Worm (Caenorhabditis elegans) whole organism, L4 larva: ENCODE data around the gene srg-61.

ENCODE experiments used
- D1046.2 ChIP-seq: fragments of 200-800 bp; sonication (Bioruptor generic); IDR thresholded peaks from 2 replicates; pipeline ENCODE4 v1.3.6; 2022; ENCODE audit warnings: missing genetic modification characterization, missing compliant biosample characterization
- F10B5.3 ChIP-seq: sonication (generic microtip); optimal IDR thresholded peaks from 2 replicates; lab custom pipeline; 2016; ENCODE audit warnings: mild to moderate bottlenecking, missing genetic modification characterization, missing compliant biosample characterization
- F49E8.2 ChIP-seq: sonication (generic microtip); optimal IDR thresholded peaks from 2 replicates; lab custom pipeline; 2016; ENCODE audit warnings: missing compliant biosample characterization, mild to moderate bottlenecking, missing genetic modification characterization, borderline replicate concordance
- T20F7.1 ChIP-seq: fragments of 200-800 bp; sonication (Bioruptor generic); optimal IDR thresholded peaks from 2 replicates; lab custom pipeline; 2018; ENCODE audit warnings: mild to moderate bottlenecking, missing genetic modification characterization, missing compliant biosample characterization
- Y48G9A.11 ChIP-seq: fragments of 200-800 bp; sonication (Bioruptor generic); IDR thresholded peaks from 2 replicates; pipeline ENCODE4 v1.3.6; 2022; ENCODE audit warnings: missing genetic modification reagents, missing genetic modification characterization, missing compliant biosample characterization
- attf-4 ChIP-seq: sonication (generic microtip); optimal IDR thresholded peaks from 3 replicates; lab custom pipeline; 2017; ENCODE audit warnings: missing biosample characterization, missing genetic modification characterization
- ceh-20 ChIP-seq: fragments of 200-800 bp; sonication (Bioruptor generic); IDR thresholded peaks from 2 replicates; pipeline ENCODE4 v1.3.6; 2022; ENCODE audit warnings: missing genetic modification reagents, missing genetic modification characterization, missing compliant biosample characterization
- ceh-62 ChIP-seq: sonication (generic microtip); optimal IDR thresholded peaks from 2 replicates; lab custom pipeline; 2017; ENCODE audit warnings: missing biosample characterization, missing genetic modification characterization
- ces-1 ChIP-seq: fragments of 150-350 bp; sonication (generic microtip); optimal IDR thresholded peaks from 4 replicates; lab custom pipeline; 2014; ENCODE audit warnings: missing biosample characterization, missing genetic modification reagents, missing genetic modification characterization
- daf-16 ChIP-seq, 3 experiments: sonication (generic microtip); optimal IDR thresholded peaks; 2 replicates each; lab custom pipeline; 2016 to 2017; ENCODE audit warnings: missing genetic modification characterization in 3 of 3, missing genetic modification reagents in 3 of 3, mild to moderate bottlenecking in 2 of 3, missing compliant biosample characterization in 2 of 3, missing biosample characterization in 1 of 3, moderate library complexity in 1 of 3
- dmd-6 ChIP-seq: fragments of 200-800 bp; sonication (Bioruptor generic); IDR thresholded peaks from 2 replicates; pipeline ENCODE4 v1.3.6; 2022; ENCODE audit warnings: missing genetic modification reagents, missing genetic modification characterization, missing compliant biosample characterization
- dpl-1 ChIP-seq: fragments of 150-350 bp; optimal IDR thresholded peaks from 2 replicates; lab custom pipeline; 2014; ENCODE audit warnings: missing biosample characterization, missing genetic modification reagents, missing genetic modification characterization
- gei-8 ChIP-seq: fragments of 200-800 bp; sonication (Bioruptor generic); optimal IDR thresholded peaks from 2 replicates; lab custom pipeline; 2018; ENCODE audit warnings: mild to moderate bottlenecking, missing genetic modification characterization, missing compliant biosample characterization
- hlh-11 ChIP-seq: fragments of 200-800 bp; sonication (Bioruptor generic); optimal IDR thresholded peaks from 2 replicates; lab custom pipeline; 2018; ENCODE audit warnings: mild to moderate bottlenecking, missing genetic modification characterization, missing compliant biosample characterization
- lin-13 ChIP-seq: fragments of 150-350 bp; optimal IDR thresholded peaks from 2 replicates; lab custom pipeline; 2014; ENCODE audit warnings: missing biosample characterization, missing genetic modification reagents, missing genetic modification characterization
- lin-39 ChIP-seq: fragments of 150-350 bp; optimal IDR thresholded peaks from 2 replicates; lab custom pipeline; 2014; ENCODE audit warnings: missing biosample characterization, missing genetic modification reagents, missing genetic modification characterization
- lir-3 ChIP-seq: sonication (generic microtip); optimal IDR thresholded peaks from 2 replicates; lab custom pipeline; 2016; ENCODE audit warnings: mild to moderate bottlenecking, missing genetic modification characterization, missing compliant biosample characterization
- lsy-2 ChIP-seq, 2 experiments: fragments of 150-350 bp in 1 of 2; sonication (generic microtip) in 1 of 2; optimal IDR thresholded peaks; 2 replicates each; lab custom pipeline; 2014 to 2017; ENCODE audit warnings: missing biosample characterization in 2 of 2, missing genetic modification characterization in 2 of 2
- mxl-3 ChIP-seq: fragments of 200-800 bp; sonication (Bioruptor generic); optimal IDR thresholded peaks from 2 replicates; lab custom pipeline; 2018; ENCODE audit warnings: mild to moderate bottlenecking, missing genetic modification characterization, missing compliant biosample characterization
- nhr-102 ChIP-seq: sonication (generic microtip); optimal IDR thresholded peaks from 2 replicates; lab custom pipeline; 2016; ENCODE audit warnings: mild to moderate bottlenecking, missing genetic modification characterization, moderate library complexity, missing compliant biosample characterization
- nhr-111 ChIP-seq: fragments of 200-800 bp; sonication (Bioruptor generic); optimal IDR thresholded peaks from 2 replicates; lab custom pipeline; 2018; ENCODE audit warnings: mild to moderate bottlenecking, missing genetic modification characterization, missing compliant biosample characterization
- nhr-28 ChIP-seq: fragments of 150-350 bp; optimal IDR thresholded peaks from 2 replicates; lab custom pipeline; 2014; ENCODE audit warnings: missing biosample characterization, missing genetic modification characterization
- nhr-76 ChIP-seq: fragments of 150-350 bp; optimal IDR thresholded peaks from 2 replicates; lab custom pipeline; 2014; ENCODE audit warnings: missing biosample characterization, missing genetic modification characterization
- nhr-77 ChIP-seq: fragments of 150-350 bp; optimal IDR thresholded peaks from 2 replicates; lab custom pipeline; 2014; ENCODE audit warnings: missing biosample characterization, missing genetic modification characterization
- php-3 ChIP-seq: fragments of 200-800 bp; sonication (Bioruptor generic); IDR thresholded peaks from 2 replicates; pipeline ENCODE4 v1.3.6; 2022; ENCODE audit warnings: missing genetic modification reagents, missing genetic modification characterization, missing compliant biosample characterization
- pqm-1 ChIP-seq: sonication (generic microtip); optimal IDR thresholded peaks from 2 replicates; lab custom pipeline; 2017; ENCODE audit warnings: missing biosample characterization, missing genetic modification characterization
- sdz-12 ChIP-seq: fragments of 200-800 bp; sonication (Bioruptor generic); optimal IDR thresholded peaks from 2 replicates; lab custom pipeline; 2018; ENCODE audit warnings: mild to moderate bottlenecking, missing genetic modification characterization, missing compliant biosample characterization
- set-16 ChIP-seq: fragments of 200-800 bp; sonication (Bioruptor generic); IDR thresholded peaks from 2 replicates; pipeline ENCODE4 v1.3.6; 2022; ENCODE audit warnings: missing genetic modification reagents, missing genetic modification characterization, missing compliant biosample characterization
- snpc-1.2 ChIP-seq: fragments of 200-800 bp; sonication (Bioruptor generic); IDR thresholded peaks from 2 replicates; pipeline ENCODE4 v1.3.6; 2022; ENCODE audit warnings: missing genetic modification reagents, missing genetic modification characterization, missing compliant biosample characterization
- vab-7 ChIP-seq: fragments of 200-800 bp; sonication (Bioruptor generic); IDR thresholded peaks from 2 replicates; pipeline ENCODE4 v1.3.6; 2022; ENCODE audit warnings: missing genetic modification reagents, missing genetic modification characterization, missing compliant biosample characterization
- zfp-2 ChIP-seq: sonication (generic microtip); optimal IDR thresholded peaks from 2 replicates; lab custom pipeline; 2016; ENCODE audit warnings: mild to moderate bottlenecking, missing genetic modification characterization, missing compliant biosample characterization
- zip-2 ChIP-seq: fragments of 150-350 bp; optimal IDR thresholded peaks from 2 replicates; lab custom pipeline; 2014; ENCODE audit warnings: missing biosample characterization, missing genetic modification characterization

srg-61 gene

ce11 chrV:2716933-2717332 is 23.2 kb downstream of the srg-61 start:
- TF ChIP-seq set-16 (GFP tag; lab: Robert Waterston, UW) (peak; percentile 80), lir-3 (tag; lab: Kevin White, UChicago) (no peak), nhr-77 (tag; lab: Kevin White, UChicago) (no peak), nhr-28 (tag; lab: Kevin White, UChicago) (no peak), D1046.2 (GFP tag; lab: Robert Waterston, UW) (no peak), pqm-1 (tag; lab: Kevin White, UChicago) (no peak)

- no peak for TF ChIP-seq F49E8.2 (tag; lab: Kevin White, UChicago)
- no peak for TF ChIP-seq zfp-2
- no peak for TF ChIP-seq lsy-2 (tag; optimal IDR thresholded peaks at IDR 0.05; lab: Kevin White, UChicago)
- TF ChIP-seq php-3 (GFP tag; lab: Robert Waterston, UW), result no peak
- no peak for TF ChIP-seq zip-2
- no peak for TF ChIP-seq ceh-20 (GFP tag; lab: Robert Waterston, UW)
- TF ChIP-seq pqm-1 (tag; lab: Kevin White, UChicago), result no peak
- TF ChIP-seq, all 104 proteins: peak for 0
These were observed 26.6 kb downstream of the srg-61 start, which contains the start of gene srt-28 for ce11 chrV:2713532-2713931. TSS of gene srt-28 (minus strand) at chrV:2713632.

- no peak for TF ChIP-seq ceh-62
- TF ChIP-seq hlh-11, result peak; percentile 52
- TF ChIP-seq nhr-28 (tag; lab: Kevin White, UChicago), result peak; percentile 57
- peak; percentile 45 for TF ChIP-seq nhr-77 (tag; lab: Kevin White, UChicago)
- TF ChIP-seq T20F7.1 (GFP tag; lab: Kevin White, UChicago), result no peak
- no peak for TF ChIP-seq lin-13 (GFP tag; lab: Kevin White, UChicago)
- peak; percentile 71 for TF ChIP-seq pqm-1 (tag; lab: Kevin White, UChicago)
- TF ChIP-seq mxl-3 (GFP tag; lab: Kevin White, UChicago), result peak; percentile 26
- TF ChIP-seq dmd-6 (GFP tag; lab: Robert Waterston, UW), result peak; percentile 74
- no peak for TF ChIP-seq nhr-111
- no peak for TF ChIP-seq F10B5.3
- no peak for TF ChIP-seq daf-16 (GFP tag; optimal IDR thresholded peaks at IDR 0.05; lab: Kevin White, UChicago)
- TF ChIP-seq daf-16 (tag; optimal IDR thresholded peaks at IDR 0.05; lab: Kevin White, UChicago), result peak; percentile 75
- TF ChIP-seq nhr-102 (tag; lab: Kevin White, UChicago), result no peak
- no peak for TF ChIP-seq ces-1
- TF ChIP-seq lin-39 (tag; lab: Kevin White, UChicago), result no peak
These were observed 28.7 kb downstream of the srg-61 start, which contains the start of gene C24B9.3 for ce11 chrV:2711429-2711828. TSS of gene C24B9.3 (minus strand) at chrV:2711599.

- TF ChIP-seq Y48G9A.11, result no peak
- no peak for TF ChIP-seq nhr-76 (tag; lab: Kevin White, UChicago)
- no peak for TF ChIP-seq gei-8 (GFP tag; lab: Kevin White, UChicago)
- no peak for TF ChIP-seq sdz-12 (GFP tag; lab: Kevin White, UChicago)
- no peak for TF ChIP-seq ces-1
- TF ChIP-seq vab-7 (GFP tag; lab: Robert Waterston, UW), result no peak
- TF ChIP-seq attf-4, result no peak
- TF ChIP-seq snpc-1.2 (GFP tag; lab: Robert Waterston, UW), result no peak
- no peak for TF ChIP-seq ceh-20 (GFP tag; lab: Robert Waterston, UW)
These were observed 29.9 kb downstream of the srg-61 start for ce11 chrV:2710192-2710591.

- TF ChIP-seq dpl-1 (no peak), nhr-28 (tag; lab: Kevin White, UChicago) (no peak), lin-39 (tag; lab: Kevin White, UChicago) (no peak), D1046.2 (GFP tag; lab: Robert Waterston, UW) (0 out of 2 replicates have a peak, but pooled peaks have one; percentile 29), set-16 (GFP tag; lab: Robert Waterston, UW) (peak; percentile 62)
- TF ChIP-seq, all 104 proteins: peak for 2
These were observed 33.7 kb downstream of the srg-61 start for ce11 chrV:2706379-2706778.
